Fruit fly (Drosophila melanogaster) whole organism, pupa: ENCODE results near the gene CG11309.

Source experiments
- CG10348 ChIP-seq: fragments of 200-800 bp; sonication (Bioruptor generic); IDR thresholded peaks from 2 replicates; pipeline ENCODE4 v1.3.6; 2022; ENCODE audit warnings: missing biosample characterization, missing genetic modification characterization
- CG12605 ChIP-seq: fragments of 200-800 bp; sonication (Bioruptor generic); IDR thresholded peaks from 2 replicates; pipeline ENCODE4 v1.3.6; 2022; ENCODE audit warnings: missing biosample characterization, missing genetic modification characterization
- CG13204 ChIP-seq: fragments of 200-800 bp; sonication (Bioruptor generic); optimal IDR thresholded peaks from 2 replicates; lab custom pipeline; 2018; ENCODE audit warnings: missing biosample characterization, mild to moderate bottlenecking, missing genetic modification characterization, moderate library complexity
- CG14655 ChIP-seq: fragments of 200-800 bp; sonication (Bioruptor generic); optimal IDR thresholded peaks from 3 replicates; lab custom pipeline; 2017; ENCODE audit warnings: mild to moderate bottlenecking, missing biosample characterization, missing genetic modification reagents, missing genetic modification characterization
- CG15710 ChIP-seq: fragments of 200-800 bp; sonication (Bioruptor generic); optimal IDR thresholded peaks from 2 replicates; lab custom pipeline; 2018; ENCODE audit warnings: missing biosample characterization, mild to moderate bottlenecking, missing genetic modification characterization, moderate library complexity
- CG17806 ChIP-seq: fragments of 200-800 bp; sonication (Bioruptor generic); optimal IDR thresholded peaks from 2 replicates; lab custom pipeline; 2018; ENCODE audit warnings: missing biosample characterization, mild to moderate bottlenecking, missing genetic modification characterization, moderate library complexity
- CG32121 ChIP-seq: fragments of 200-800 bp; sonication (Bioruptor generic); IDR thresholded peaks from 2 replicates; pipeline ENCODE4 v1.3.6; 2022; ENCODE audit warnings: missing biosample characterization, missing genetic modification characterization
- CG34367 ChIP-seq: fragments of 200-800 bp; sonication (Bioruptor generic); optimal IDR thresholded peaks from 2 replicates; lab custom pipeline; 2018; ENCODE audit warnings: missing biosample characterization, mild to moderate bottlenecking, missing genetic modification characterization
- CG4496 ChIP-seq: fragments of 200-800 bp; sonication (Bioruptor generic); IDR thresholded peaks from 3 replicates; pipeline ENCODE4 v1.3.6; 2022; ENCODE audit warnings: missing biosample characterization, missing genetic modification characterization
- CG8159 ChIP-seq: fragments of 200-800 bp; sonication (Bioruptor generic); optimal IDR thresholded peaks from 3 replicates; lab custom pipeline; 2018; ENCODE audit warnings: missing biosample characterization, mild to moderate bottlenecking, missing genetic modification characterization, moderate library complexity
- CG8301 ChIP-seq: fragments of 200-800 bp; sonication (Bioruptor generic); optimal IDR thresholded peaks from 2 replicates; lab custom pipeline; 2018; ENCODE audit warnings: missing biosample characterization, mild to moderate bottlenecking, missing genetic modification characterization
- CG9948 ChIP-seq: fragments of 200-800 bp; sonication (Bioruptor generic); optimal IDR thresholded peaks from 2 replicates; lab custom pipeline; 2018; ENCODE audit warnings: missing biosample characterization, mild to moderate bottlenecking, missing genetic modification characterization, moderate library complexity
- D1 ChIP-seq: fragments of 200-800 bp; sonication (Bioruptor generic); optimal IDR thresholded peaks from 2 replicates; lab custom pipeline; 2018; ENCODE audit warnings: missing biosample characterization, mild to moderate bottlenecking, missing genetic modification characterization, moderate library complexity
- EcR ChIP-seq: fragments of 200-800 bp; sonication (Bioruptor generic); optimal IDR thresholded peaks from 3 replicates; lab custom pipeline; 2019; ENCODE audit warnings: missing biosample characterization, missing genetic modification characterization, mild to moderate bottlenecking, moderate library complexity, missing genetic modification reagents
- Ets98B ChIP-seq: fragments of 200-800 bp; sonication (Bioruptor generic); IDR thresholded peaks from 2 replicates; pipeline ENCODE4 v1.3.6; 2022; ENCODE audit warnings: missing biosample characterization, missing genetic modification characterization
- Pif1A ChIP-seq: fragments of 200-800 bp; sonication (Bioruptor generic); optimal IDR thresholded peaks from 3 replicates; lab custom pipeline; 2016; ENCODE audit warnings: missing biosample characterization, missing genetic modification characterization
- Pif1B ChIP-seq: fragments of 200-800 bp; sonication (Bioruptor generic); optimal IDR thresholded peaks from 3 replicates; lab custom pipeline; 2016; ENCODE audit warnings: missing biosample characterization, missing genetic modification characterization
- Snoo ChIP-seq: fragments of 200-800 bp; sonication (Bioruptor generic); optimal IDR thresholded peaks from 3 replicates; lab custom pipeline; 2017; ENCODE audit warnings: missing biosample characterization, mild to moderate bottlenecking, missing genetic modification characterization, inconsistent platforms
- fd96Ca ChIP-seq: fragments of 200-800 bp; sonication (Bioruptor generic); IDR thresholded peaks from 3 replicates; pipeline ENCODE4 v1.3.6; 2022; ENCODE audit warnings: missing biosample characterization, missing genetic modification characterization
- gl ChIP-seq: fragments of 200-800 bp; sonication (Bioruptor generic); optimal IDR thresholded peaks from 2 replicates; lab custom pipeline; 2018; ENCODE audit warnings: missing biosample characterization, mild to moderate bottlenecking, missing genetic modification characterization
- rn ChIP-seq: fragments of 200-800 bp; sonication (Bioruptor generic); IDR thresholded peaks from 2 replicates; pipeline ENCODE4 v1.3.6; 2022; ENCODE audit warnings: missing biosample characterization, missing genetic modification characterization

Gene CG11309

dm6 chr3L:21299203-21299602 is 5.3 kb downstream of the CG11309 start:
- TF ChIP-seq CG34367 (tag; lab: Kevin White, UChicago), result no peak
- no peak for TF ChIP-seq fd96Ca (GFP tag; lab: Robert Waterston, UW)
- no peak for TF ChIP-seq D1 (tag; lab: Kevin White, UChicago)
- TF ChIP-seq CG4496 (GFP tag; lab: Robert Waterston, UW), result no peak
- no peak for TF ChIP-seq CG13204
- TF ChIP-seq CG9948 (tag; lab: Kevin White, UChicago), result no peak
- TF ChIP-seq rn, result no peak
- TF ChIP-seq CG10348 (GFP tag; lab: Robert Waterston, UW), result no peak
- no peak for TF ChIP-seq Snoo (tag; lab: Kevin White, UChicago)

dm6 chr3L:21298375-21298774 is 6.1 kb downstream of the CG11309 start, which contains the start of gene CG43702:
Gene CG43702, plus strand, starts transcription at chr3L:21298675.
- TF ChIP-seq CG4496 (GFP tag; lab: Robert Waterston, UW), result no peak
- no peak for TF ChIP-seq CG32121 (GFP tag; lab: Robert Waterston, UW)
- no peak for TF ChIP-seq CG12605 (GFP tag; lab: Robert Waterston, UW)
- no peak for TF ChIP-seq gl
- no peak for TF ChIP-seq CG15710 (tag; lab: Kevin White, UChicago)
- no peak for TF ChIP-seq Ets98B
- TF ChIP-seq CG8159, result no peak
- no peak for TF ChIP-seq CG13204
- no peak for TF ChIP-seq fd96Ca (GFP tag; lab: Robert Waterston, UW)
- no peak for TF ChIP-seq CG8301 (tag; lab: Kevin White, UChicago)
- no peak for TF ChIP-seq Pif1B (GFP tag; lab: Kevin White, UChicago)
- no peak for TF ChIP-seq rn
- TF ChIP-seq CG14655 (GFP tag; lab: Kevin White, UChicago), result no peak
- no peak for TF ChIP-seq CG17806 (tag; lab: Kevin White, UChicago)
- TF ChIP-seq CG9948 (tag; lab: Kevin White, UChicago), result no peak
- TF ChIP-seq CG34367 (tag; lab: Kevin White, UChicago), result no peak
- no peak for TF ChIP-seq EcR (GFP tag; lab: Kevin White, UChicago)
- no peak for TF ChIP-seq Pif1A (GFP tag; lab: Kevin White, UChicago)

- TF ChIP-seq Ets98B (no peak), CG32121 (GFP tag; lab: Robert Waterston, UW) (no peak), CG17806 (tag; lab: Kevin White, UChicago) (no peak), D1 (tag; lab: Kevin White, UChicago) (no peak), CG10348 (GFP tag; lab: Robert Waterston, UW) (no peak)
Measured at dm6 chr3L:21297703-21298102, 6.8 kb downstream of the CG11309 start, which contains the start of gene Edg78E. Gene Edg78E, minus strand, starts transcription at chr3L:21297803.

- TF ChIP-seq CG32121 (GFP tag; lab: Robert Waterston, UW), result no peak
- TF ChIP-seq gl, result no peak
- no peak for TF ChIP-seq fd96Ca (GFP tag; lab: Robert Waterston, UW)
- TF ChIP-seq CG15710 (tag; lab: Kevin White, UChicago), result no peak
- TF ChIP-seq CG17806 (tag; lab: Kevin White, UChicago), result no peak
- TF ChIP-seq CG9948 (tag; lab: Kevin White, UChicago), result no peak
Measured at dm6 chr3L:21294202-21294601, 10.3 kb downstream of the CG11309 start, which contains the start of gene Cpr78Cb. Gene Cpr78Cb, plus strand, starts transcription at chr3L:21294492.

dm6 chr3L:21292700-21293099 is 11.8 kb downstream of the CG11309 start, which contains the start of gene Cpr78Ca:
Gene Cpr78Ca, minus strand, starts transcription at chr3L:21292800.
- TF ChIP-seq Snoo (tag; lab: Kevin White, UChicago) (no peak), CG8301 (tag; lab: Kevin White, UChicago) (no peak), CG15710 (tag; lab: Kevin White, UChicago) (no peak), CG13204 (no peak), CG4496 (GFP tag; lab: Robert Waterston, UW) (no peak), CG17806 (tag; lab: Kevin White, UChicago) (no peak), fd96Ca (GFP tag; lab: Robert Waterston, UW) (no peak)
- TF ChIP-seq, all 21 proteins: peak for 0

- TF ChIP-seq fd96Ca (GFP tag; lab: Robert Waterston, UW), result no peak
- no peak for TF ChIP-seq rn
- no peak for TF ChIP-seq CG15710 (tag; lab: Kevin White, UChicago)
- TF ChIP-seq Ets98B, result no peak
- TF ChIP-seq CG12605 (GFP tag; lab: Robert Waterston, UW), result no peak
- no peak for TF ChIP-seq D1 (tag; lab: Kevin White, UChicago)
- no peak for TF ChIP-seq CG14655 (GFP tag; lab: Kevin White, UChicago)
- no peak for TF ChIP-seq Pif1A (GFP tag; lab: Kevin White, UChicago)
- no peak for TF ChIP-seq CG32121 (GFP tag; lab: Robert Waterston, UW)
- no peak for TF ChIP-seq gl
- TF ChIP-seq CG8301 (tag; lab: Kevin White, UChicago), result no peak
- TF ChIP-seq EcR (GFP tag; lab: Kevin White, UChicago), result no peak
- no peak for TF ChIP-seq CG10348 (GFP tag; lab: Robert Waterston, UW)
Measured at dm6 chr3L:21291055-21291454, 13.4 kb downstream of the CG11309 start.

- TF ChIP-seq Snoo (tag; lab: Kevin White, UChicago) (no peak), EcR (GFP tag; lab: Kevin White, UChicago) (peak; percentile 77), Ets98B (no peak), CG8159 (no peak)
Measured at dm6 chr3L:21290336-21290735, 14.1 kb downstream of the CG11309 start.
